1 fruit fly cellular context compared by ENCODE assay signal in genomic region chr3R:23884088-23884727, dm6.
A peak's percentile ranks its signal among the peaks of the same experiment; 100 is the strongest.
TF ChIP-seq lines count a peak whose summit lies in the region.

No protein-coding gene starts in this region.

TF ChIP-seq in whole organism, embryonic, 481 proteins besides CTCF, POLR2A, EP300 and RAD21 (continued from another document):
- TF ChIP-seq Lim3 (GFP tag; IDR thresholded peaks at IDR 0.05; lab: Robert Waterston, UW), result no peak
- no peak for TF ChIP-seq Sin3A (optimal IDR thresholded peaks at IDR 0.05; lab: Kevin White, UChicago)
- TF ChIP-seq zfh2 (GFP tag; optimal IDR thresholded peaks at IDR 0.05; lab: Kevin White, UChicago), result no peak
- TF ChIP-seq ac (GFP tag; optimal IDR thresholded peaks at IDR 0.05; lab: Kevin White, UChicago), result no peak
- TF ChIP-seq sens (GFP tag; lab: Kevin White, UChicago), result peak; percentile 72
- TF ChIP-seq vnd (GFP tag; IDR thresholded peaks at IDR 0.05; lab: Robert Waterston, UW; ENCODE audit: partially characterized antibody), result no peak
- no peak for TF ChIP-seq wek (GFP tag; optimal IDR thresholded peaks at IDR 0.05; lab: Kevin White, UChicago)
- no peak for TF ChIP-seq CG2116 (GFP tag; optimal IDR thresholded peaks at IDR 0.05; lab: Kevin White, UChicago)
- TF ChIP-seq CG16779 (GFP tag; IDR thresholded peaks at IDR 0.05; lab: Robert Waterston, UW), result no peak
- TF ChIP-seq jigr1 (GFP tag; IDR thresholded peaks at IDR 0.05; lab: Robert Waterston, UW), result no peak
- TF ChIP-seq grau (tag; optimal IDR thresholded peaks at IDR 0.05; lab: Kevin White, UChicago), result peak; percentile 54
- TF ChIP-seq CG43689 (GFP tag; IDR thresholded peaks at IDR 0.05; lab: Robert Waterston, UW), result no peak
- TF ChIP-seq Hr78 (GFP tag; optimal IDR thresholded peaks at IDR 0.05; lab: Kevin White, UChicago), result peak in 1 of 2 experiments; percentile 95
- no peak for TF ChIP-seq nerfin-2 (GFP tag; IDR thresholded peaks at IDR 0.05; lab: Robert Waterston, UW; ENCODE audit: partially characterized antibody)
- no peak for TF ChIP-seq gem (tag; optimal IDR thresholded peaks at IDR 0.05; lab: Kevin White, UChicago)
- no peak for TF ChIP-seq CHES-1-like (GFP tag; optimal IDR thresholded peaks at IDR 0.05; lab: Kevin White, UChicago)
- TF ChIP-seq CG11560 (tag; IDR thresholded peaks at IDR 0.05; lab: Robert Waterston, UW), result no peak
- TF ChIP-seq CG30431 (GFP tag; optimal IDR thresholded peaks at IDR 0.05; lab: Kevin White, UChicago), result peak; percentile 8
- no peak for TF ChIP-seq slou (GFP tag; optimal IDR thresholded peaks at IDR 0.05; lab: Kevin White, UChicago)
- TF ChIP-seq CG12219 (GFP tag; optimal IDR thresholded peaks at IDR 0.05; lab: Kevin White, UChicago), result no peak
- TF ChIP-seq sens-2 (GFP tag; IDR thresholded peaks at IDR 0.05; lab: Robert Waterston, UW), result no peak
- no peak for TF ChIP-seq CG11696 (GFP tag; IDR thresholded peaks at IDR 0.05; lab: Robert Waterston, UW)
- TF ChIP-seq grn (GFP tag; optimal IDR thresholded peaks at IDR 0.05; lab: Kevin White, UChicago), result peak; percentile 9
- TF ChIP-seq Hr3 (GFP tag; optimal IDR thresholded peaks at IDR 0.05; lab: Kevin White, UChicago), result no peak
- no peak for TF ChIP-seq mld (GFP tag; IDR thresholded peaks at IDR 0.05; lab: Robert Waterston, UW; ENCODE audit: partially characterized antibody)
- TF ChIP-seq Drgx (GFP tag; IDR thresholded peaks at IDR 0.05; lab: Robert Waterston, UW), result no peak
- 0 out of 2 replicates have a peak, but pooled peaks have one; percentile 14 for TF ChIP-seq Xrp1 (GFP tag; IDR thresholded peaks at IDR 0.05; lab: Robert Waterston, UW)
- TF ChIP-seq sc (optimal IDR thresholded peaks at IDR 0.05; lab: Kevin White, UChicago), result no peak
- TF ChIP-seq sc (GFP tag; optimal IDR thresholded peaks at IDR 0.05; lab: Kevin White, UChicago), result no peak
- TF ChIP-seq oc (tag; optimal IDR thresholded peaks at IDR 0.05; lab: Kevin White, UChicago), result no peak
- no peak for TF ChIP-seq CG11247 (GFP tag; IDR thresholded peaks at IDR 0.05; lab: Robert Waterston, UW)
- TF ChIP-seq CG9797 (GFP tag; optimal IDR thresholded peaks at IDR 0.05; lab: Kevin White, UChicago), result no peak
- TF ChIP-seq CG4424 (GFP tag; optimal IDR thresholded peaks at IDR 0.05; lab: Kevin White, UChicago), result no peak
- no peak for TF ChIP-seq danr (GFP tag; IDR thresholded peaks at IDR 0.05; lab: Robert Waterston, UW)
- no peak for TF ChIP-seq org-1 (GFP tag; optimal IDR thresholded peaks at IDR 0.05; lab: Kevin White, UChicago)
- TF ChIP-seq CG2120 (GFP tag; optimal IDR thresholded peaks at IDR 0.05; lab: Kevin White, UChicago), result no peak
- peak; percentile 18 for TF ChIP-seq Med (GFP tag; lab: Kevin White, UChicago)
